Fruit fly (Drosophila melanogaster) whole organism: Measurements from ENCODE around the gene CG17292.

Experiments
- CG8478 ChIP-seq: fragments of >200 bp; optimal IDR thresholded peaks from 2 replicates; lab custom pipeline; 2018; ENCODE audit warnings: inconsistent platforms
- Dll ChIP-seq: fragments of >200 bp; optimal IDR thresholded peaks from 2 replicates; lab custom pipeline; 2017
- EcR ChIP-seq, 2 experiments: fragments of >200 bp; optimal IDR thresholded peaks; 2 replicates each; lab custom pipeline; 2017; ENCODE audit warnings: missing biosample characterization in 2 of 2, missing genetic modification characterization in 2 of 2, missing genetic modification reagents in 2 of 2
- pan ChIP-seq: fragments of >200 bp; optimal IDR thresholded peaks from 2 replicates; lab custom pipeline; 2017
- psq ChIP-seq: fragments of >200 bp; optimal IDR thresholded peaks from 2 replicates; lab custom pipeline; 2017
- usp ChIP-seq: fragments of >200 bp; optimal IDR thresholded peaks from 2 replicates; lab custom pipeline; 2017; ENCODE audit warnings: missing biosample characterization, missing genetic modification characterization, mixed read lengths

Gene CG17292

dm6 chr2L:8364006-8364956 is 6.0 kb upstream of the CG17292 start, which contains the start of the genes RpS13 and CSN8:
Gene RpS13, minus strand, starts transcription at chr2L:8364662.
Gene CSN8, plus strand, starts transcription at chr2L:8364855.
- no peak for TF ChIP-seq CG8478 (lab: Kevin White, UChicago)
- no peak for TF ChIP-seq Dll (lab: Kevin White, UChicago)
- no peak for TF ChIP-seq EcR (GFP tag; optimal IDR thresholded peaks at IDR 0.05; lab: Kevin White, UChicago)
- TF ChIP-seq psq (lab: Kevin White, UChicago): no peak
- no peak for TF ChIP-seq pan (lab: Kevin White, UChicago)
- no peak for TF ChIP-seq usp

DNA sequence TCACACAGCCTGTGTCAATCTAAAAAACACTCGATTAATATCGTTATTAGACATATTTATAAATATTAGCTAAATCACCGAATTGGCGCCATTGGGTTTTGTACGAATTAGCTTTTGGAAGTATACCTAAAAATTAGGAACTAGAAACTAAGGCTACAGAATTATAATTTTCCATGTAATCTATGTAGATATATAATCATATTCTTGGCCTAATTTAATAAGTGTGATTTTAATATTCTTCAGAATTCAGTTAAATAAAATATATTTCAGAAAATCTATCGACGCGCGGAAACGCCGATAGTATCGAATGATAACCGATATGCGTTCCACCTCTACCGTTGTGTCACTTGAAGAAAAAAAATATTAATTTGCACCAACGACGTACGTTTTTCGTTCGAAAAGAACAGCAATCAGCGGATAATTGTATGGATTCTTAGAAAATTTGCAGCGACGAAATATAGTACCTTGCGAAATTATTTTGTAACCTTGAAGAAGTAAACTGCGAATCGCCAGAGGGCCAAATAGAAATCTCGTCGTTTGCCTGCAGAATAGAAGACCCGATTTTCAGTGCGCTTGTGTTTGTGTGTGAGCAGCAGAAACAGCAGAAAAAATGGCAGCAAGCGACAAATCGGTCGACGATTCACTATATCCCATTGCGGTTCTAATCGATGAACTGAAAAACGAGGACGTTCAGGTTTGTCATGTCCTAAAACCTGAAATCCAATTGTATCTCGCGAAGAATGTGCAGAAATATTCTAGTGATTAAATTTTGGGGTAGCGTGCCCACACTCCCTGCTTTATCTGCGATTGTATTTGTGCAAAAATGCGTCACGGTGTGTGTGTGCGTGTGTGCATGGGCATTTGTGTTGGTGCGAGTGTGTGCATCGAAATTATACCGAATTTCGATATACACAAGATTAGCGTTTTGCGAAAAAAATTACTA is 4.3 kb upstream of the CG17292 start, which contains the start of gene Pp2A-29B:
Pp2A-29B (plus strand) TSS at position 338 of the 943 bp plus-strand sequence.
- no peak for TF ChIP-seq psq (lab: Kevin White, UChicago)
- TF ChIP-seq pan (lab: Kevin White, UChicago): no peak
- no peak for TF ChIP-seq CG8478 (lab: Kevin White, UChicago)
- TF ChIP-seq usp: no peak
- TF ChIP-seq Dll (lab: Kevin White, UChicago): no peak
- TF ChIP-seq EcR (GFP tag; optimal IDR thresholded peaks at IDR 0.05; lab: Kevin White, UChicago): no peak

- TF ChIP-seq pan (lab: Kevin White, UChicago) (no peak), Dll (lab: Kevin White, UChicago) (no peak), psq (lab: Kevin White, UChicago) (no peak), EcR (GFP tag; optimal IDR thresholded peaks at IDR 0.05; lab: Kevin White, UChicago) (no peak), usp (no peak), CG8478 (lab: Kevin White, UChicago) (no peak)
Measured at dm6 chr2L:8371354-8371937, 1.2 kb downstream of the CG17292 start.

DNA sequence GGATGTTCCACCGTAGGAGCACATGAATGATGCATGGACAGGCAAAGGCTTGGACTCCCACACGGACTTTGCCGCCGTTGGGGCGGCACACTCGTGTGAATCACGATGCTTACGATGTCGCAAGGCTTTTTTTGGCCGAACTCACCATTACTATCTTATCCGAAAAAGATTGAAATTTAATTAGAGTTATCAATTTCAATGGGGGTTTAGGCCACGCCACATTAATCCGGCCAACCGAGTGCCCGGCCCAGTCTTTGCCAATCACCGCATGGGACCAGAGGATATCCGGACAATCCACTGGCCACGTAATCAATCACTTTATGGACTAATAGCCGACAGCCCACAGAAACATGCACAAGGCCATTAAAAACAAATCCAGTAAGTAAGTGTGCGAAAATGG is 2.0 kb downstream of the CG17292 start:
- no peak for TF ChIP-seq usp
- no peak for TF ChIP-seq EcR (GFP tag; optimal IDR thresholded peaks at IDR 0.05; lab: Kevin White, UChicago)
- TF ChIP-seq pan (lab: Kevin White, UChicago): no peak
- TF ChIP-seq CG8478 (lab: Kevin White, UChicago): no peak
- TF ChIP-seq Dll (lab: Kevin White, UChicago): no peak
- TF ChIP-seq psq (lab: Kevin White, UChicago): no peak

DNA sequence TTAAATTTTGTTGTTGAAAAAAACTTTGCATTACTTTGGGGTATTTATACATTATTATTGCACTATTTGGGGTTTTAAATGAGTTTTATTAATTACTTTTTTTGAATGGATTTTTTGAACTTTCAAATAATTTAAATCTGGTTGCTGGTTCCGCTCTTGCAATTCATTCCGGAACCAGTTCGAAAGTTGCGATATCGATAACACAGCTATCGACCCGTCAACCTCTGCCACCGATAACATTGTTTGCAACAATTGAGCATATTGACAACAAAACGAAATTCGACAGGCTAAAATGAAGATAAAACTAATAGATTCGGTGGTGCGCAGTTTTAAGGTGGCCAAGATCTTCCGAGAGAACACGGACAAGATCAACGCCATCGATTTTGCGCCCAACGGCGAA is 4.0 kb downstream of the CG17292 start, which contains the start of gene Wdr82:
Wdr82 (plus strand) TSS at position 227 of the 400 bp plus-strand sequence.
- TF ChIP-seq CG8478 (lab: Kevin White, UChicago) (no peak), pan (lab: Kevin White, UChicago) (no peak), Dll (lab: Kevin White, UChicago) (no peak), psq (lab: Kevin White, UChicago) (no peak), usp (no peak), EcR (GFP tag; optimal IDR thresholded peaks at IDR 0.05; lab: Kevin White, UChicago) (no peak)

DNA sequence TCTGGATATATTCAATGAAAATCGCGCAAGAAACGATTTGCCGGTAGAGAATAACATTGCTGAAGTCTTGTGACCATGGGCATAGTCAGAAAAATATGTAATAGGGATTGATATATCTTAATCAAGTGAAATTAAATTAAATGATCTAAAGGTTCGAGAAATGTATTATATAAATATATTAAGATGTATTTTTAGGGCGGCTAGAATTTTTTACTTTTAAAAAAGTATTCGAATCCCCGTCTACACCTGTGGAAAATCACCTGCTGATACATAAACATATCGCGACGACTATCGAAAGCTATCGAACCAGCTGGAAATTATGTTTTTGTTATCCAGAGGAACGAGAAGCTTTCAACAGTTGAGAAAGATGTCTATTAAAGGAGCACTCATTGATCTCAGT is 6.5 kb downstream of the CG17292 start, which contains the start of the genes CG13390 and CG17294:
CG13390 (minus strand) TSS at position 81 of the 400 bp plus-strand sequence.
CG17294 (plus strand) TSS at position 319 of the 400 bp plus-strand sequence.
- TF ChIP-seq pan (lab: Kevin White, UChicago) (no peak), EcR (GFP tag; optimal IDR thresholded peaks at IDR 0.05; lab: Kevin White, UChicago) (no peak), usp (no peak), CG8478 (lab: Kevin White, UChicago) (no peak), psq (lab: Kevin White, UChicago) (no peak), Dll (lab: Kevin White, UChicago) (no peak)

DNA sequence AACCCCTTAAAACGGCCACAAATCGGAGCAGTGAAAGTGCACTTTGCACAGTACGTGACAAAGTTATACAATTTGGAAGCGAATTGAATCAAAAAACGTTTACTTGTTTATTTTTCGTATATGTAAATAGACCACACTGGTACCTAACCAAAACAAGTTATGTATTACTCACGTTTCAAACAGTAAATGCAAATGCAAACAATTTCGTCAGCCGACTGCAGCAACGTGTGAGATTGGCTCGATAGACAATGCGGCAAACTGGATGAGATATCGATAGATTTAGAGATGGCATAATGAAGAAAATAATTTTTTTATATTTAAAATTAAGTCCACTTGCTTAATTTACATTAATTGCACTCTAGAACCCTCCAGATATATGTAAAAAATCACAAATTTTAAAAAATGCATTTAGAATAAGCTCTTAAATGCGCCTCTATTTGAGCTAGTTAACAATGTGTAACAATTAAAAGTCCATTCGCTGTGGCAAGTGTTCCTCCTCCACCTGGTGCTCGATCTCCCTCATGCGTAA is 11.3 kb downstream of the CG17292 start, which contains the start of gene AlaRS:
AlaRS (minus strand) TSS at position 257 of the 529 bp plus-strand sequence.
- TF ChIP-seq EcR (GFP tag; optimal IDR thresholded peaks at IDR 0.05; lab: Kevin White, UChicago) (no peak), CG8478 (lab: Kevin White, UChicago) (no peak), pan (lab: Kevin White, UChicago) (no peak), usp (no peak), Dll (lab: Kevin White, UChicago) (no peak), psq (lab: Kevin White, UChicago) (no peak)

DNA sequence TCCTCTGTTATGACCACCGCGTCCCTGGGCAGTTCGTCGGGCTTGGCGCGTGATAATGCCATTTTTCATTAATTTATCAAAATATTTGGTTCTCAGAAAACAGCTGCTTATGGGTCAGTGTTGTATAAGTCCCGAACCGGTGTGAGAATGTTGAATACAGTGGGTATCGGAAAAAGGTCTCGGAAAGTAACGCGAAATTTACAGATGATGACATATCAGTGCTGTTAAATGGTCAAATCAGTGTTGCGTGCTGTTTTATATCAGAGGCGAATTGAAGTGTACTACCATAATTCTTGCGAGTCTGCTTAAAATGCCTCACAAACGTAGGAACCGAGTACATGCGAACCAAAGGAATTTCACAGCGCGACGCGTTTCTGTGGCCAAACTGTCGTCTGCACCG is 12.4 kb downstream of the CG17292 start, which contains the start of the genes CG13392 and Rcd4:
CG13392 (minus strand) TSS at position 162 of the 400 bp plus-strand sequence.
Rcd4 (plus strand) TSS at position 216 of the 400 bp plus-strand sequence.
- TF ChIP-seq usp: no peak
- TF ChIP-seq pan (lab: Kevin White, UChicago): no peak
- TF ChIP-seq EcR (GFP tag; optimal IDR thresholded peaks at IDR 0.05; lab: Kevin White, UChicago): no peak
- no peak for TF ChIP-seq Dll (lab: Kevin White, UChicago)

DNA sequence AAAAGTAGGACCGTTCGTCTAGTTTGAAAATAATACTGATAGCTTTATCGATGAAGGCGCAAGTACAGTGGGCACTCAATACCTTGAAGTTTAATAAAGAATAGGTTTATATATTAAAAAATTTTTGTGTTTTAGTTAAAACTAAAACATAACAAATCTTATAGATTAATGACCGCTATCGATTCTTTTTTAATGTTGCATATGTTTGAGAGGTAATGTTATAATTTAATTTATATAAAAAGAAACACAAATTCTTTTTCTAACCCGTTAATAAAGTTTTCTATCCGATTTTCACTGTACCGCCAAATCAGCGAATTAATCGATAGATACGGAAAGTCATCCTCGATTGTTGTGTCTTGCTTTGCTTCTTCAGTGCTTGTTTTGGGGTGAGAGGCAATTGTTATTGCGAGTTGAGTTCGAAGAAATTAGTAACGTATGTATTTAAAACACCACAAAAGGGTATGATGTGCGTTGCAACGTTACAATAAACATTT is 13.9 kb downstream of the CG17292 start, which contains the start of the genes Dad1 and CG13384:
Dad1 (minus strand) TSS at position 30 of the 494 bp plus-strand sequence.
CG13384 (plus strand) TSS at position 348 of the 494 bp plus-strand sequence.
- no peak for TF ChIP-seq psq (lab: Kevin White, UChicago)
- no peak for TF ChIP-seq pan (lab: Kevin White, UChicago)
- no peak for TF ChIP-seq Dll (lab: Kevin White, UChicago)
- TF ChIP-seq usp: no peak
- TF ChIP-seq CG8478 (lab: Kevin White, UChicago): no peak
- no peak for TF ChIP-seq EcR (GFP tag; optimal IDR thresholded peaks at IDR 0.05; lab: Kevin White, UChicago)
